Worm (Caenorhabditis elegans): Measurements from ENCODE around the gene C23G10.11.

ce11 chrIII:6260115-6260514 is 44.7 kb upstream of the C23G10.11 start, which contains the start of gene srg-2:
- TF ChIP-seq daf-12 (tag; optimal IDR thresholded peaks at IDR 0.05) (no peak), unc-62 (GFP tag; optimal IDR thresholded peaks at IDR 0.05 in 1 of 2) (no peak), unc-62 (tag; optimal IDR thresholded peaks at IDR 0.05) (no peak), ama-1 (optimal IDR thresholded peaks at IDR 0.05) (no peak), ztf-11 (tag; optimal IDR thresholded peaks at IDR 0.05) (no peak), ZK546.5 (tag; optimal IDR thresholded peaks at IDR 0.05) (no peak), lin-1 (GFP tag; IDR thresholded peaks at IDR 0.05) (no peak), nhr-25 (tag; optimal IDR thresholded peaks at IDR 0.05; ENCODE audit: borderline replicate concordance, insufficient read depth) (no peak), ceh-28 (tag; optimal IDR thresholded peaks at IDR 0.05) (no peak), dmd-9 (GFP tag; IDR thresholded peaks at IDR 0.05) (no peak)
